Worm (Caenorhabditis elegans) whole organism, mixed stage, embryonic: ENCODE measurements around the gene xtr-1.

Experiments used
- M03D4.4 ChIP-seq: sonication (generic microtip); optimal IDR thresholded peaks from 2 replicates; lab custom pipeline; 2017; ENCODE audit warnings: mild to moderate bottlenecking, missing genetic modification characterization, missing compliant biosample characterization
- bed-3 ChIP-seq: fragments of 200-800 bp; sonication (Bioruptor generic); optimal IDR thresholded peaks from 3 replicates; lab custom pipeline; 2018; ENCODE audit warnings: mild to moderate bottlenecking, missing genetic modification characterization, moderate library complexity, missing compliant biosample characterization
- blmp-1 ChIP-seq: fragments of 150-350 bp; optimal IDR thresholded peaks from 2 replicates; lab custom pipeline; 2014; ENCODE audit warnings: missing biosample characterization, missing genetic modification characterization
- ceh-39 ChIP-seq: fragments of 150-350 bp; optimal IDR thresholded peaks from 2 replicates; lab custom pipeline; 2014; ENCODE audit warnings: missing biosample characterization, missing genetic modification characterization
- ceh-43 ChIP-seq: fragments of 200-800 bp; sonication (Bioruptor generic); optimal IDR thresholded peaks from 2 replicates; lab custom pipeline; 2018; ENCODE audit warnings: mild to moderate bottlenecking, missing genetic modification characterization, moderate library complexity, missing compliant biosample characterization
- ceh-83 ChIP-seq: fragments of 200-800 bp; sonication (Bioruptor generic); optimal IDR thresholded peaks from 2 replicates; lab custom pipeline; 2018; ENCODE audit warnings: mild to moderate bottlenecking, missing genetic modification characterization, missing compliant biosample characterization
- ces-1 ChIP-seq: fragments of 150-350 bp; optimal IDR thresholded peaks from 2 replicates; lab custom pipeline; 2014; ENCODE audit warnings: missing biosample characterization, missing genetic modification reagents, missing genetic modification characterization
- cnd-1 ChIP-seq: fragments of 200-800 bp; sonication (Bioruptor generic); optimal IDR thresholded peaks from 2 replicates; lab custom pipeline; 2018; ENCODE audit warnings: mild to moderate bottlenecking, missing genetic modification characterization, missing compliant biosample characterization
- drap-1 ChIP-seq: fragments of 200-800 bp; sonication (Bioruptor generic); optimal IDR thresholded peaks from 3 replicates; lab custom pipeline; 2018; ENCODE audit warnings: mild to moderate bottlenecking, missing genetic modification characterization, missing compliant biosample characterization
- elt-1 ChIP-seq: sonication (generic microtip); optimal IDR thresholded peaks from 2 replicates; lab custom pipeline; 2017; ENCODE audit warnings: missing genetic modification characterization, mild to moderate bottlenecking, missing compliant biosample characterization, antibody characterized with exemption, moderate library complexity, borderline replicate concordance; ENCODE audit not compliant: insufficient read depth
- elt-3 ChIP-seq: fragments of 150-350 bp; optimal IDR thresholded peaks from 2 replicates; lab custom pipeline; 2014; ENCODE audit warnings: missing biosample characterization, missing genetic modification characterization
- flh-1 ChIP-seq: fragments of 200-800 bp; sonication (Bioruptor generic); optimal IDR thresholded peaks from 2 replicates; lab custom pipeline; 2018; ENCODE audit warnings: mild to moderate bottlenecking, missing genetic modification characterization, moderate library complexity, missing compliant biosample characterization
- ham-2 ChIP-seq: fragments of 200-800 bp; sonication (Bioruptor generic); optimal IDR thresholded peaks from 2 replicates; lab custom pipeline; 2018; ENCODE audit warnings: mild to moderate bottlenecking, missing genetic modification characterization, missing compliant biosample characterization
- hlh-1 ChIP-seq: fragments of 150-350 bp; optimal IDR thresholded peaks from 2 replicates; lab custom pipeline; 2014; ENCODE audit warnings: missing biosample characterization, missing genetic modification reagents, missing genetic modification characterization
- lin-13 ChIP-seq: fragments of 150-350 bp; optimal IDR thresholded peaks from 2 replicates; lab custom pipeline; 2014; ENCODE audit warnings: missing biosample characterization, missing genetic modification characterization
- lin-32 ChIP-seq: fragments of 200-800 bp; sonication (Bioruptor generic); optimal IDR thresholded peaks from 2 replicates; lab custom pipeline; 2018; ENCODE audit warnings: mild to moderate bottlenecking, missing genetic modification characterization, missing compliant biosample characterization
- lsy-2 ChIP-seq: fragments of 150-350 bp; optimal IDR thresholded peaks from 2 replicates; lab custom pipeline; 2014; ENCODE audit warnings: missing biosample characterization, missing genetic modification characterization
- mab-5 ChIP-seq: fragments of 150-350 bp; optimal IDR thresholded peaks from 2 replicates; lab custom pipeline; 2014; ENCODE audit warnings: missing biosample characterization, missing genetic modification characterization
- mep-1 ChIP-seq: fragments of 150-350 bp; optimal IDR thresholded peaks from 2 replicates; lab custom pipeline; 2017; ENCODE audit warnings: missing biosample characterization, missing genetic modification reagents, missing genetic modification characterization, inconsistent platforms
- mls-2 ChIP-seq: sonication (generic microtip); optimal IDR thresholded peaks from 2 replicates; lab custom pipeline; 2016; ENCODE audit warnings: mild to moderate bottlenecking, missing genetic modification characterization, moderate library complexity, missing compliant biosample characterization
- nhr-12 ChIP-seq: fragments of 150-350 bp; optimal IDR thresholded peaks from 2 replicates; lab custom pipeline; 2014; ENCODE audit warnings: missing biosample characterization, missing genetic modification characterization
- nhr-2 ChIP-seq: fragments of 150-350 bp; optimal IDR thresholded peaks from 2 replicates; lab custom pipeline; 2014; ENCODE audit warnings: missing biosample characterization, missing genetic modification characterization
- nhr-28 ChIP-seq: fragments of 150-350 bp; optimal IDR thresholded peaks from 2 replicates; lab custom pipeline; 2014; ENCODE audit warnings: missing biosample characterization, missing genetic modification characterization
- nhr-76 ChIP-seq: sonication (generic microtip); optimal IDR thresholded peaks from 2 replicates; lab custom pipeline; 2017; ENCODE audit warnings: missing biosample characterization, missing genetic modification characterization
- pha-4 ChIP-seq: fragments of 150-350 bp; optimal IDR thresholded peaks from 2 replicates; lab custom pipeline; 2018; ENCODE audit warnings: missing biosample characterization, missing genetic modification reagents, missing genetic modification characterization
- sem-2 ChIP-seq: fragments of 200-800 bp; sonication (Bioruptor generic); optimal IDR thresholded peaks from 2 replicates; lab custom pipeline; 2018; ENCODE audit warnings: mild to moderate bottlenecking, missing genetic modification characterization, missing compliant biosample characterization
- tbx-8 ChIP-seq: fragments of 200-800 bp; sonication (Bioruptor generic); optimal IDR thresholded peaks from 2 replicates; lab custom pipeline; 2018; ENCODE audit warnings: mild to moderate bottlenecking, missing genetic modification characterization, moderate library complexity, missing compliant biosample characterization
- unc-120 ChIP-seq: sonication (generic microtip); optimal IDR thresholded peaks from 2 replicates; lab custom pipeline; 2017; ENCODE audit warnings: missing genetic modification characterization, missing compliant biosample characterization; ENCODE audit not compliant: poor library complexity, severe bottlenecking
- unc-39 ChIP-seq: fragments of 150-350 bp; optimal IDR thresholded peaks from 2 replicates; lab custom pipeline; 2014; ENCODE audit warnings: missing biosample characterization, missing genetic modification characterization
- unc-62 ChIP-seq: fragments of 150-350 bp; optimal IDR thresholded peaks from 2 replicates; lab custom pipeline; 2014; ENCODE audit warnings: missing biosample characterization, missing genetic modification reagents, missing genetic modification characterization
- zip-8 ChIP-seq: fragments of 150-350 bp; optimal IDR thresholded peaks from 2 replicates; lab custom pipeline; 2014; ENCODE audit warnings: missing biosample characterization, missing genetic modification characterization
- ztf-11 ChIP-seq: fragments of 150-350 bp; optimal IDR thresholded peaks from 2 replicates; lab custom pipeline; 2014; ENCODE audit warnings: missing biosample characterization, missing genetic modification characterization

The xtr-1 gene

ce11 chrX:11828661-11829060 is 23.9 kb upstream of the xtr-1 start:
- no peak for TF ChIP-seq unc-62
- TF ChIP-seq flh-1 (GFP tag; lab: Kevin White, UChicago): no peak
- TF ChIP-seq pha-4 (tag; lab: Kevin White, UChicago): no peak
- TF ChIP-seq zip-8 (tag; lab: Kevin White, UChicago): no peak
- no peak for TF ChIP-seq lin-13 (tag; lab: Kevin White, UChicago)
- no peak for TF ChIP-seq ces-1 (GFP tag; lab: Kevin White, UChicago)
- no peak for TF ChIP-seq sem-2 (GFP tag; lab: Kevin White, UChicago)
- no peak for TF ChIP-seq mep-1
- TF ChIP-seq elt-3: no peak
- no peak for TF ChIP-seq ceh-43 (GFP tag; lab: Kevin White, UChicago)
- TF ChIP-seq cnd-1: no peak
- TF ChIP-seq unc-120: no peak
- TF ChIP-seq nhr-2: no peak
- no peak for TF ChIP-seq ham-2 (GFP tag; lab: Kevin White, UChicago)
- no peak for TF ChIP-seq mls-2 (tag; lab: Kevin White, UChicago)
- no peak for TF ChIP-seq nhr-28
- no peak for TF ChIP-seq bed-3
- no peak for TF ChIP-seq mab-5
- TF ChIP-seq ceh-39 (tag; lab: Kevin White, UChicago): no peak
- no peak for TF ChIP-seq drap-1 (GFP tag; lab: Kevin White, UChicago)
- TF ChIP-seq, all 35 proteins: peak for 0

ce11 chrX:11837378-11837777 is 15.2 kb upstream of the xtr-1 start, which contains the start of gene taf-7.1:
TSS of gene taf-7.1 (minus strand) at chrX:11837478.
- TF ChIP-seq M03D4.4 (tag; lab: Kevin White, UChicago): no peak
- no peak for TF ChIP-seq unc-120
- TF ChIP-seq ces-1 (GFP tag; lab: Kevin White, UChicago): no peak
- TF ChIP-seq ceh-43 (GFP tag; lab: Kevin White, UChicago): no peak
- TF ChIP-seq lin-32 (GFP tag; lab: Kevin White, UChicago): no peak
- TF ChIP-seq nhr-76 (tag; lab: Kevin White, UChicago): no peak
- TF ChIP-seq ztf-11 (tag; lab: Kevin White, UChicago): no peak
- TF ChIP-seq blmp-1 (tag; lab: Kevin White, UChicago): no peak
- TF ChIP-seq nhr-2: no peak
- no peak for TF ChIP-seq mls-2 (tag; lab: Kevin White, UChicago)
- TF ChIP-seq mep-1: no peak

- TF ChIP-seq drap-1 (GFP tag; lab: Kevin White, UChicago) (no peak), nhr-12 (tag; lab: Kevin White, UChicago) (no peak), elt-3 (no peak), lin-13 (tag; lab: Kevin White, UChicago) (no peak), nhr-28 (no peak)
Observed at ce11 chrX:11843363-11843762, 9.2 kb upstream of the xtr-1 start, which contains the start of gene F54F7.2. TSS of gene F54F7.2 (plus strand) at chrX:11843663.

ce11 chrX:11848618-11849017 is 4.0 kb upstream of the xtr-1 start, which contains the start of gene F54F7.9:
TSS of gene F54F7.9 (minus strand) at chrX:11848718.
- TF ChIP-seq lsy-2: no peak
- TF ChIP-seq blmp-1 (tag; lab: Kevin White, UChicago): no peak
- no peak for TF ChIP-seq unc-39 (tag; lab: Kevin White, UChicago)
- TF ChIP-seq zip-8 (tag; lab: Kevin White, UChicago): no peak
- TF ChIP-seq lin-13 (tag; lab: Kevin White, UChicago): no peak

ce11 chrX:11850082-11850481 is 2.5 kb upstream of the xtr-1 start, which contains the start of gene F54F7.3:
TSS of gene F54F7.3 (minus strand) at chrX:11850182.
- TF ChIP-seq mab-5: no peak
- no peak for TF ChIP-seq hlh-1 (tag; lab: Kevin White, UChicago)
- no peak for TF ChIP-seq drap-1 (GFP tag; lab: Kevin White, UChicago)
- no peak for TF ChIP-seq M03D4.4 (tag; lab: Kevin White, UChicago)
- no peak for TF ChIP-seq nhr-2
- TF ChIP-seq tbx-8: no peak
- TF ChIP-seq zip-8 (tag; lab: Kevin White, UChicago): no peak
- TF ChIP-seq ceh-43 (GFP tag; lab: Kevin White, UChicago): no peak
- TF ChIP-seq lin-13 (tag; lab: Kevin White, UChicago): no peak
- no peak for TF ChIP-seq ceh-83 (GFP tag; lab: Kevin White, UChicago)
- TF ChIP-seq ztf-11 (tag; lab: Kevin White, UChicago): no peak
- no peak for TF ChIP-seq unc-62
- no peak for TF ChIP-seq elt-1 (tag; lab: Kevin White, UChicago)
